Fruit fly (Drosophila melanogaster): ENCODE data around the gene Acsf2.

Gene Acsf2

DNA sequence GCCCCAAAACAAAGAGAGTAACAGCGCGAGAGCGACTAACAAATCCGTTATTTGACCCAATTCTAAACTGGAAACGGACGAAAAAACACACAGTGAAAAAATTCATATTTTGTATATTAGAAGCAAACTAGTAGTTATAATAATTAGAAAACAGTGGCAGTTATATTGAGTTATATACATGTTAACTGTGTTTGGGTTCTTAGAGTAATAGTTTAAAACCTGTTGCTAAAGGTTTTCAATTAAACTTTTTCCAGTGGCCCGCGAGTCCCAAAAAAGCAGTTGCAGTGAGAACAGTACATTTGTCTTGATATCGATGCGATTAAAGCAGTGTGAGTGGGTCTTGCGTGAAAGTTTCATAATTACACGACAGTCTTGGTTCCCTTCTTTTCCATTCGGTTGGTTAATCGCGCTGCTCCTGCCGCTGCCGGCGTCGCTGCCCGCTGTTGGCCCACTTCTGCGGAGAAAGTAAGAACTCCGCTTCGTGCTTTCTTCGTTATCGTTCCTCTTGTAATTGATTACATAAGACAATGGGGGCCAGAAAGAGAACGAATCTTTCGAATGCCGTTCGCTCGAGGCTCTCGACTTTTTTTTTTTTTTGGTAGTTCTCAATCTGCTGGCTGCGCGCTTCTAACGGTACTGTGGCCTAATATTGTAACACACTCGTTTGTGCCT, 44.6 kb downstream of the Acsf2 start (continued):
- TF ChIP-seq peb (GFP tag; IDR thresholded peaks at IDR 0.05) (0 out of 2 replicates have a peak, but pooled peaks have one; percentile 31), tin (GFP tag; optimal IDR thresholded peaks at IDR 0.05) (no peak), vfl (GFP tag; optimal IDR thresholded peaks at IDR 0.05) (no peak), CG4424 (GFP tag; optimal IDR thresholded peaks at IDR 0.05) (peak; percentile 46), Dek (tag; optimal IDR thresholded peaks at IDR 0.05) (no peak), HLH3B (GFP tag; IDR thresholded peaks at IDR 0.05) (peak; percentile 38; the same call in 1 of the 2 replicates), bcd (GFP tag; optimal IDR thresholded peaks at IDR 0.05) (no peak), CG7987 (GFP tag; optimal IDR thresholded peaks at IDR 0.05) (no peak), emc (GFP tag; optimal IDR thresholded peaks at IDR 0.05) (no peak), zen2 (GFP tag; IDR thresholded peaks at IDR 0.05; ENCODE audit: partially characterized antibody) (no peak), Hr3 (GFP tag; optimal IDR thresholded peaks at IDR 0.05) (peak; percentile 69), CG4404 (GFP tag; IDR thresholded peaks at IDR 0.05) (0 out of 2 replicates have a peak, but pooled peaks have one; percentile 10), Rx (GFP tag; IDR thresholded peaks at IDR 0.05) (peak; percentile 28; the same call in 1 of the 2 replicates), CG17385 (GFP tag; optimal IDR thresholded peaks at IDR 0.05) (peak; percentile 36), CG11695 (GFP tag; IDR thresholded peaks at IDR 0.05) (peak; percentile 36; the same call in 2 of the 3 replicates), sob (GFP tag; IDR thresholded peaks at IDR 0.05) (peak; percentile 29; the same call in 1 of the 2 replicates), CG2129 (GFP tag; IDR thresholded peaks at IDR 0.05; ENCODE audit: partially characterized antibody) (no peak), ham (GFP tag; IDR thresholded peaks at IDR 0.05) (no peak), dpn (GFP tag; optimal IDR thresholded peaks at IDR 0.05) (peak in 1 of 2 experiments; percentile 18), CkIIα-i1 (GFP tag; IDR thresholded peaks at IDR 0.05) (no peak), CG13894 (tag; optimal IDR thresholded peaks at IDR 0.05) (no peak), PHDP (tag; optimal IDR thresholded peaks at IDR 0.05) (peak; percentile 59), sqz (GFP tag; optimal IDR thresholded peaks at IDR 0.05) (no peak), Blimp-1 (GFP tag; optimal IDR thresholded peaks at IDR 0.05) (peak; percentile 85), lola (GFP tag; optimal IDR thresholded peaks at IDR 0.05) (peak in 1 of 3 experiments; percentile 69), CG6813 (GFP tag; optimal IDR thresholded peaks at IDR 0.05) (no peak), gem (tag; optimal IDR thresholded peaks at IDR 0.05) (peak; percentile 81), Trl (optimal IDR thresholded peaks at IDR 0.05) (peak in 1 of 2 experiments; percentile 21), Trl (GFP tag; optimal IDR thresholded peaks at IDR 0.05) (no peak), abd-A (tag; optimal IDR thresholded peaks at IDR 0.05) (no peak), lbe (GFP tag; optimal IDR thresholded peaks at IDR 0.05) (peak; percentile 49), CG17912 (GFP tag; optimal IDR thresholded peaks at IDR 0.05) (no peak), Pdp1 (GFP tag; optimal IDR thresholded peaks at IDR 0.05) (peak; percentile 17 to 81), CG12236 (GFP tag; optimal IDR thresholded peaks at IDR 0.05) (no peak), lov (optimal IDR thresholded peaks at IDR 0.05) (no peak), lov (GFP tag; IDR thresholded peaks at IDR 0.05) (0 out of 3 replicates have a peak, but pooled peaks have one; percentile 56), Hmr (GFP tag; optimal IDR thresholded peaks at IDR 0.05) (no peak), Camta (GFP tag; optimal IDR thresholded peaks at IDR 0.05) (peak; percentile 30), CG17328 (GFP tag; IDR thresholded peaks at IDR 0.05) (peak; percentile 57), gro (GFP tag; optimal IDR thresholded peaks at IDR 0.05) (no peak), HLH54F (GFP tag; optimal IDR thresholded peaks at IDR 0.05) (no peak), gcm2 (GFP tag; optimal IDR thresholded peaks at IDR 0.05) (no peak), cad (GFP tag; optimal IDR thresholded peaks at IDR 0.05) (no peak), Lhr (GFP tag; optimal IDR thresholded peaks at IDR 0.05) (peak; percentile 3), Gug (GFP tag; IDR thresholded peaks at IDR 0.05) (no peak), Hr78 (GFP tag; optimal IDR thresholded peaks at IDR 0.05) (peak in 1 of 2 experiments; percentile 15), CG14014 (GFP tag; IDR thresholded peaks at IDR 0.05) (no peak), D19B (GFP tag; optimal IDR thresholded peaks at IDR 0.05) (no peak), dmrt99B (tag; optimal IDR thresholded peaks at IDR 0.05) (peak; percentile 57)

Data from whole organism, embryonic.